Worm (Caenorhabditis elegans) whole organism, L1 larva: ENCODE measurements around the gene vps-2.

Source experiments
- C04F5.9 ChIP-seq: sonication (generic microtip); optimal IDR thresholded peaks from 2 replicates; lab custom pipeline; 2016; ENCODE audit warnings: missing genetic modification characterization, missing compliant biosample characterization
- C16A3.4 ChIP-seq: fragments of 150-350 bp; optimal IDR thresholded peaks from 2 replicates; lab custom pipeline; 2014; ENCODE audit warnings: missing biosample characterization, missing genetic modification characterization
- C34B4.2 ChIP-seq: sonication (generic microtip); optimal IDR thresholded peaks from 2 replicates; lab custom pipeline; 2017; ENCODE audit warnings: mild to moderate bottlenecking, missing genetic modification characterization, missing compliant biosample characterization
- aly-2 ChIP-seq: fragments of 150-350 bp; optimal IDR thresholded peaks from 2 replicates; lab custom pipeline; 2014; ENCODE audit warnings: missing biosample characterization, missing genetic modification characterization
- ama-1 ChIP-seq: fragments of 150-350 bp; optimal IDR thresholded peaks from 2 replicates; lab custom pipeline; 2014
- ceh-63 ChIP-seq: fragments of 200-800 bp; sonication (Bioruptor generic); optimal IDR thresholded peaks from 2 replicates; lab custom pipeline; 2018; ENCODE audit warnings: mild to moderate bottlenecking, missing genetic modification characterization, missing compliant biosample characterization
- ceh-82 ChIP-seq, 3 experiments: fragments of 150-350 bp in 1 of 3; sonication (generic microtip) in 2 of 3; optimal IDR thresholded peaks; 2 replicates each; lab custom pipeline; 2014 to 2017; ENCODE audit warnings: missing biosample characterization in 3 of 3, missing genetic modification characterization in 3 of 3
- ceh-88 ChIP-seq: fragments of 200-800 bp; sonication (Bioruptor generic); IDR thresholded peaks from 2 replicates; pipeline ENCODE4 v1.3.6; 2022; ENCODE audit warnings: missing genetic modification characterization, missing compliant biosample characterization
- ceh-90 ChIP-seq: sonication (generic microtip); optimal IDR thresholded peaks from 2 replicates; lab custom pipeline; 2016; ENCODE audit warnings: missing genetic modification characterization, missing compliant biosample characterization
- dpl-1 ChIP-seq, 3 experiments: fragments of 150-350 bp in 2 of 3; sonication (generic microtip) in 1 of 3; optimal IDR thresholded peaks; 2 replicates each; lab custom pipeline; 2014 to 2017; ENCODE audit warnings: missing biosample characterization in 3 of 3, missing genetic modification characterization in 3 of 3, missing genetic modification reagents in 3 of 3
- dsc-1 ChIP-seq: sonication (generic microtip); optimal IDR thresholded peaks from 2 replicates; lab custom pipeline; 2016; ENCODE audit warnings: mild to moderate bottlenecking, missing genetic modification characterization, missing compliant biosample characterization
- efl-1 ChIP-seq, 4 experiments: fragments of 150-350 bp; optimal IDR thresholded peaks in 3 of 4; peaks in 1 of 4; 1 replicate in 1 of 4; 2 replicates in 3 of 4; lab custom pipeline; 2014; ENCODE audit warnings: missing biosample characterization in 2 of 4, missing genetic modification characterization in 2 of 4, missing genetic modification reagents in 2 of 4
- egl-13 ChIP-seq: sonication (generic microtip); optimal IDR thresholded peaks from 2 replicates; lab custom pipeline; 2016; ENCODE audit warnings: missing genotype, missing genetic modification reagents, missing genetic modification characterization, missing compliant biosample characterization
- elt-3 ChIP-seq, 6 experiments: fragments of 150-350 bp in 1 of 6; sonication (generic microtip); optimal IDR thresholded peaks; 2 replicates each; lab custom pipeline; 2017 to 2018; ENCODE audit warnings: missing biosample characterization in 6 of 6, missing genetic modification characterization in 6 of 6, inconsistent platforms in 1 of 6
- fkh-8 ChIP-seq: sonication (generic microtip); optimal IDR thresholded peaks from 2 replicates; lab custom pipeline; 2016; ENCODE audit warnings: mild to moderate bottlenecking, missing genetic modification characterization, missing compliant biosample characterization
- grh-1 ChIP-seq: fragments of 200-800 bp; sonication (Bioruptor generic); IDR thresholded peaks from 2 replicates; pipeline ENCODE4 v1.3.6; 2022; ENCODE audit warnings: missing genetic modification reagents, missing genetic modification characterization, missing compliant biosample characterization
- hlh-17 ChIP-seq: fragments of 200-800 bp; sonication (Bioruptor generic); optimal IDR thresholded peaks from 2 replicates; lab custom pipeline; 2018; ENCODE audit warnings: missing genetic modification characterization, mild to moderate bottlenecking, missing compliant biosample characterization, moderate library complexity, borderline replicate concordance
- hpl-2 ChIP-seq: fragments of 150-350 bp; optimal IDR thresholded peaks from 2 replicates; lab custom pipeline; 2014; ENCODE audit warnings: missing biosample characterization, missing genetic modification reagents, missing genetic modification characterization
- isw-1 ChIP-seq: fragments of 200-800 bp; sonication (Bioruptor generic); IDR thresholded peaks from 2 replicates; pipeline ENCODE4 v1.3.6; 2022; ENCODE audit warnings: missing genetic modification characterization, missing compliant biosample characterization
- jun-1 ChIP-seq: fragments of 150-350 bp; optimal IDR thresholded peaks from 2 replicates; lab custom pipeline; 2014; ENCODE audit warnings: missing biosample characterization, missing genetic modification reagents, missing genetic modification characterization
- lin-13 ChIP-seq: fragments of 150-350 bp; optimal IDR thresholded peaks from 2 replicates; lab custom pipeline; 2014; ENCODE audit warnings: missing biosample characterization, missing genetic modification reagents, missing genetic modification characterization
- lin-15B ChIP-seq: fragments of 150-350 bp; sonication (generic microtip); optimal IDR thresholded peaks from 3 replicates; lab custom pipeline; 2014; ENCODE audit warnings: missing biosample characterization, missing genetic modification characterization
- mef-2 ChIP-seq: fragments of 150-350 bp; optimal IDR thresholded peaks from 2 replicates; lab custom pipeline; 2014; ENCODE audit warnings: missing biosample characterization, missing genetic modification characterization
- nhr-12 ChIP-seq: sonication (generic microtip); optimal IDR thresholded peaks from 2 replicates; lab custom pipeline; 2017; ENCODE audit warnings: missing biosample characterization, missing genetic modification characterization
- nhr-19 ChIP-seq: fragments of 200-800 bp; sonication (Bioruptor generic); conservative IDR thresholded peaks from 2 replicates; pipeline ENCODE4 v1.3.6; 2022; ENCODE audit warnings: missing genetic modification characterization, missing compliant biosample characterization
- nhr-20 ChIP-seq: sonication (generic microtip); optimal IDR thresholded peaks from 2 replicates; lab custom pipeline; 2016; ENCODE audit warnings: mild to moderate bottlenecking, missing genetic modification characterization, missing compliant biosample characterization
- nhr-47 ChIP-seq: sonication (generic microtip); optimal IDR thresholded peaks from 2 replicates; lab custom pipeline; 2016; ENCODE audit warnings: mild to moderate bottlenecking, missing genetic modification characterization, moderate library complexity, missing compliant biosample characterization
- nhr-71 ChIP-seq: sonication (generic microtip); optimal IDR thresholded peaks from 2 replicates; lab custom pipeline; 2016; ENCODE audit warnings: mild to moderate bottlenecking, missing genetic modification characterization, moderate library complexity, missing compliant biosample characterization
- nhr-77 ChIP-seq: fragments of 150-350 bp; optimal IDR thresholded peaks from 2 replicates; lab custom pipeline; 2014; ENCODE audit warnings: missing biosample characterization, missing genetic modification characterization
- nhr-85 ChIP-seq: sonication (generic microtip); peaks from one replicate; lab custom pipeline; 2016; ENCODE audit warnings: missing genetic modification characterization, inconsistent platforms, missing compliant biosample characterization
- nhr-90 ChIP-seq: sonication (generic microtip); optimal IDR thresholded peaks from 2 replicates; lab custom pipeline; 2016; ENCODE audit warnings: mild to moderate bottlenecking, missing genetic modification characterization, missing compliant biosample characterization; ENCODE audit not compliant: poor library complexity
- pag-3 ChIP-seq: sonication (generic microtip); optimal IDR thresholded peaks from 2 replicates; lab custom pipeline; 2017; ENCODE audit warnings: missing genetic modification characterization, mild to moderate bottlenecking, missing compliant biosample characterization, antibody characterized with exemption, borderline replicate concordance; ENCODE audit not compliant: insufficient read depth
- pqm-1 ChIP-seq: sonication (generic microtip); optimal IDR thresholded peaks from 3 replicates; lab custom pipeline; 2017; ENCODE audit warnings: missing biosample characterization, missing genetic modification characterization
- rnt-1 ChIP-seq: sonication (generic microtip); optimal IDR thresholded peaks from 2 replicates; lab custom pipeline; 2016; ENCODE audit warnings: mild to moderate bottlenecking, missing genetic modification characterization, moderate library complexity, missing compliant biosample characterization
- skn-1 ChIP-seq: fragments of 150-350 bp; optimal IDR thresholded peaks from 2 replicates; lab custom pipeline; 2014; ENCODE audit warnings: missing biosample characterization, missing genetic modification characterization
- sox-4 ChIP-seq: sonication (generic microtip); optimal IDR thresholded peaks from 2 replicates; lab custom pipeline; 2016; ENCODE audit warnings: missing genetic modification characterization, missing compliant biosample characterization
- sup-37 ChIP-seq: fragments of 200-800 bp; sonication (Bioruptor generic); optimal IDR thresholded peaks from 2 replicates; lab custom pipeline; 2018; ENCODE audit warnings: mild to moderate bottlenecking, missing genetic modification characterization, missing compliant biosample characterization
- swsn-7 ChIP-seq: sonication (generic microtip); optimal IDR thresholded peaks from 2 replicates; lab custom pipeline; 2016; ENCODE audit warnings: missing genetic modification characterization, missing compliant biosample characterization
- unc-62 ChIP-seq: fragments of 150-350 bp; optimal IDR thresholded peaks from 2 replicates; lab custom pipeline; 2014; ENCODE audit warnings: missing biosample characterization, missing genetic modification reagents, missing genetic modification characterization
- xbp-1 ChIP-seq: sonication (generic microtip); optimal IDR thresholded peaks from 2 replicates; lab custom pipeline; 2016; ENCODE audit warnings: missing genetic modification characterization, missing compliant biosample characterization
- ztf-11 ChIP-seq, 2 experiments: sonication (generic microtip); optimal IDR thresholded peaks; 2 replicates each; lab custom pipeline; 2016 to 2017; ENCODE audit warnings: missing genetic modification characterization in 2 of 2, missing biosample characterization in 1 of 2, missing compliant biosample characterization in 1 of 2
- ztf-4 ChIP-seq: fragments of 150-350 bp; optimal IDR thresholded peaks from 2 replicates; lab custom pipeline; 2014; ENCODE audit warnings: missing biosample characterization, missing genetic modification characterization

vps-2 gene

DNA sequence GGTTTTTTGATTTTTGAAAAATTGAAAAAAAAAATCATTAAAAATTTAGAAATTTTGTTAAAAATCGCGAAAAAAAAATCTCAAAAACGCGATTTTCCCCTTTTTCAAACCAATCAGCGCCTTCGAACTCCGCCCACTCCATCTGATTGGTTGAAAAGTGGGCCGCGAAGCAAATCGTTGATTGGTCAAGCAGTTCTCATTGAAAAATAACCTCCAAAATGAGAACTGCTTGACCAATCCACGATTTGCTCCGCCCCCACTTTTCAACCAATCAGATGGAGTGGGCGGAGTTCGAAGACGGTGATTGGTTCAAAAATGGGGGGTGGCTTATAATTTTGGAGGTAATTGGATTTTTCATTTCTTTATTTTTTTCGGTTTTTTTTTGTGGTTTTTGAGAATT, 22.4 kb upstream of the vps-2 start:
- TF ChIP-seq hpl-2 (GFP tag; lab: Kevin White, UChicago), result no peak
- no peak for TF ChIP-seq nhr-12 (tag; lab: Kevin White, UChicago)
- no peak for TF ChIP-seq sox-4 (tag; lab: Kevin White, UChicago)
- TF ChIP-seq nhr-77 (tag; lab: Kevin White, UChicago), result no peak
- no peak for TF ChIP-seq dsc-1 (tag; lab: Kevin White, UChicago)
- no peak for TF ChIP-seq nhr-19 (GFP tag; lab: Robert Waterston, UW)
- TF ChIP-seq grh-1 (GFP tag; lab: Robert Waterston, UW), result no peak

DNA sequence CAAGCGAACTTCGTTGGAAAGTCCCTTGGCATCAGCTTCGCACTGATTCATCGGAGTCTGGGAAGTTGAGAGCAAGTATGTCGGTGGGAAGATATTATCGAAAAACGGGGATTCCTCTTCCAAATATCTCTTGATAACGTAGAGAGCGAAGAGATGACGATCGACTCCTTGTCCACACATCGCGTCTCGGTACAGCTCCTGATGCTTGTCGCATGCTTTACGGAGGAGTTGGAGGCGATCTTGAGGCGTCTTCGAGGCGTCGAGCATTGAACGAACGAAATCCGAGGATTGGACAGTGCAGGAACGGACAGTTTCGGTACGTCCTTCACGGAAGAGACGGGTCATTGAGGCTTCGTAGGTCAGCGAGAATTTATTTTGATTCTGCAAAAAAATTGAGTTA, 21.5 kb upstream of the vps-2 start:
- TF ChIP-seq xbp-1 (tag; lab: Kevin White, UChicago) (no peak), efl-1 (optimal IDR thresholded peaks at IDR 0.05; lab: Kevin White, UChicago) (no peak), efl-1 (GFP tag; optimal IDR thresholded peaks at IDR 0.05 in 1 of 2; lab: Kevin White, UChicago) (no peak), elt-3 (tag; optimal IDR thresholded peaks at IDR 0.05; lab: Kevin White, UChicago) (no peak), ceh-63 (no peak), C34B4.2 (tag; lab: Kevin White, UChicago) (no peak), swsn-7 (tag; lab: Kevin White, UChicago) (no peak), C16A3.4 (tag; lab: Kevin White, UChicago) (no peak), pag-3 (tag; lab: Kevin White, UChicago) (no peak), mef-2 (tag; lab: Kevin White, UChicago) (no peak), jun-1 (tag; lab: Kevin White, UChicago) (no peak), sup-37 (GFP tag; lab: Kevin White, UChicago) (no peak), nhr-71 (tag; lab: Kevin White, UChicago) (no peak), unc-62 (GFP tag; lab: Kevin White, UChicago) (no peak), dsc-1 (tag; lab: Kevin White, UChicago) (no peak), hlh-17 (GFP tag; lab: Kevin White, UChicago) (no peak), lin-15B (tag; lab: Kevin White, UChicago) (no peak), ceh-82 (tag; optimal IDR thresholded peaks at IDR 0.05; lab: Kevin White, UChicago) (no peak), ceh-90 (no peak), aly-2 (no peak), ama-1 (no peak)
- TF ChIP-seq, all 84 proteins: peak for 0

DNA sequence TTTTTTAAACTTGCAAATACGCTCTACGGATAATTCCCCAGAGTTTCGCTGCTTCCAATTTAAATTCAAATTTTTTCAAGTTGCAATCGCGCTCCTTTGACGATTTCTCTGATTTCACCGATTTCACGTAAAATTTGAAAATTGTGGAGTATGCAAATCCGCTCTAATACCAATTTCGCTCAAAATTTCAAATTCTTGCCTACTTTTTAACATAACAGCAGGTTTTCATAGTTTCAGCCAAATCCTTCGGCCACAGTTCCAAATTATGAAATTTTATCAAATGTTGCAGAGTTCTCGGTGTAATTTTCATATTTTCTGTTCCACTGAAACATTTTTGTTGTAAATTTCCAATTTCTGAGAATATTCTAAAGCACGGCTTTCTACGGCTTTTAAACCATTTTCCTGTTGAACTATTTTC, 19.8 kb upstream of the vps-2 start, which contains the start of gene alkb-7:
TSS of gene alkb-7 (minus strand) at position 323 of the 418 bp plus-strand sequence.
- no peak for TF ChIP-seq fkh-8 (tag; lab: Kevin White, UChicago)
- TF ChIP-seq ztf-4, result peak; percentile 2
- TF ChIP-seq efl-1 (optimal IDR thresholded peaks at IDR 0.05; lab: Kevin White, UChicago), result no peak
- peak in 1 of 2 experiments; percentile 70 for TF ChIP-seq efl-1 (GFP tag; optimal IDR thresholded peaks at IDR 0.05 in 1 of 2; lab: Kevin White, UChicago)
- TF ChIP-seq pqm-1 (tag; lab: Kevin White, UChicago), result no peak
- TF ChIP-seq sup-37 (GFP tag; lab: Kevin White, UChicago), result peak; percentile 9
- TF ChIP-seq, all 84 proteins: peak for 3

DNA sequence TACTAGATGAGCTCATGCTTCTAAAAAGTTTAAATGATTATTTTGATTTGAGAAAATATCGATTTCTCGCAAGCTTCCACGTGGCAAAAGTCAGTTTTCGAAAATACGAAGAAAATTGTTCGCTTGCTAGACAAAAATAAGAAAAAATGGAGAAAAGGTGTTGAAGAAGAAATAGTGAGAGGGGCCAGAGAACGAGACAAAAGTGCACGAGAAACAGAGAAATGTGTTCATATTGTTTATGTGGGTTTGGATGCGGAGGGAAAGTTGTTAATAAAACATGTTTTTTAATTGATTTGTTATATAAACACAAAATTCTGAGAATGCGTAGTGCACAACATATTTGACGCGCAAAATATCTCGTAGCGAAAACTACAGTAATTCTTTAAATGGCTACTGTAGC, 17.4 kb upstream of the vps-2 start, which contains the start of gene Y46G5A.15:
TSS of gene Y46G5A.15 (minus strand) at position 26 of the 400 bp plus-strand sequence.
- TF ChIP-seq pag-3 (tag; lab: Kevin White, UChicago) (no peak), C04F5.9 (tag; lab: Kevin White, UChicago) (no peak), efl-1 (optimal IDR thresholded peaks at IDR 0.05; lab: Kevin White, UChicago) (no peak), efl-1 (GFP tag; optimal IDR thresholded peaks at IDR 0.05 in 1 of 2; lab: Kevin White, UChicago) (peak in 1 of 2 experiments; percentile 30)

DNA sequence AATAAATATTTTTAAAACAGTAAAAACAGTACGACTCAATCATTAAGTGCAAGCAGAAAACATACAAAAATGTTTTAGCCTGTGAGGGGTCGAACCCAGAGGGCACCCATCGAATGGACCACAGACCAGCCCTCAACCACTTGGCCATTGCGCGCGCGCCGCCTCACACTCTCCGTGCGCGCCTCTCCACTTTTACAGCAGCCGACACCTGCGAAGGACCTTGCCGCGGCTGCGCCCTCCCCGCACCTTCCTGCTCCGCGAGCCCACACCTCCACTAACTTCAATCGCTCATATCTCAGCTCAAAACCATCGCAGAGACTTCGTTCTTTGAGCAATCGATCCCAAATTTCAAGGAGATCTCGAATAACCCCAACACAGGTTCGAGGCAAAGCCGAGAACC, 10.4 kb upstream of the vps-2 start:
- peak; percentile 86 for TF ChIP-seq nhr-19 (GFP tag; lab: Robert Waterston, UW)
- peak; percentile 64 for TF ChIP-seq nhr-85
- TF ChIP-seq ztf-11 (tag; optimal IDR thresholded peaks at IDR 0.05; lab: Kevin White, UChicago), result peak in 1 of 2 experiments; percentile 44
- peak; percentile 71 for TF ChIP-seq nhr-20 (tag; lab: Kevin White, UChicago)
- peak; percentile 81 for TF ChIP-seq swsn-7 (tag; lab: Kevin White, UChicago)
- peak in 2 of 3 experiments; percentile 19 to 36 for TF ChIP-seq dpl-1 (GFP tag; optimal IDR thresholded peaks at IDR 0.05; lab: Kevin White, UChicago)
- TF ChIP-seq nhr-71 (tag; lab: Kevin White, UChicago), result peak; percentile 86
- TF ChIP-seq lin-15B (tag; lab: Kevin White, UChicago), result peak; percentile 59
- peak; percentile 29 to 56 for TF ChIP-seq efl-1 (optimal IDR thresholded peaks at IDR 0.05; lab: Kevin White, UChicago)
- peak; percentile 29 to 95 for TF ChIP-seq efl-1 (GFP tag; optimal IDR thresholded peaks at IDR 0.05 in 1 of 2; lab: Kevin White, UChicago)
- TF ChIP-seq nhr-90 (tag; lab: Kevin White, UChicago), result peak; percentile 70
- peak; percentile 84 for TF ChIP-seq nhr-47
- peak; percentile 98 for TF ChIP-seq lin-13 (GFP tag; lab: Kevin White, UChicago)
- TF ChIP-seq skn-1 (tag; lab: Kevin White, UChicago), result peak; percentile 35
- peak; percentile 25 for TF ChIP-seq egl-13
- peak; percentile 16; the same call in 1 of the 2 replicates for TF ChIP-seq isw-1 (GFP tag; lab: Robert Waterston, UW)
- peak; percentile 54; the same call in 1 of the 2 replicates for TF ChIP-seq ceh-88 (GFP tag; lab: Robert Waterston, UW)
- peak; percentile 92 for TF ChIP-seq rnt-1
